Worm (Caenorhabditis elegans) whole organism, L3 larva: ENCODE data around the gene F02H6.2.

Source experiments
- R02D3.7 ChIP-seq: fragments of 150-350 bp; optimal IDR thresholded peaks from 2 replicates; lab custom pipeline; 2014; ENCODE audit warnings: missing biosample characterization, missing genetic modification characterization
- ZK546.5 ChIP-seq: sonication (generic microtip); optimal IDR thresholded peaks from 2 replicates; lab custom pipeline; 2017; ENCODE audit warnings: missing biosample characterization, missing genetic modification characterization
- aly-2 ChIP-seq: fragments of 150-350 bp; optimal IDR thresholded peaks from 2 replicates; lab custom pipeline; 2014; ENCODE audit warnings: missing biosample characterization, missing genetic modification characterization
- ama-1 ChIP-seq: fragments of 150-350 bp; optimal IDR thresholded peaks from 2 replicates; lab custom pipeline; 2018
- ceh-28 ChIP-seq: fragments of 150-350 bp; optimal IDR thresholded peaks from 2 replicates; lab custom pipeline; 2014; ENCODE audit warnings: missing biosample characterization, missing genetic modification reagents, missing genetic modification characterization
- ceh-82 ChIP-seq: fragments of 150-350 bp; optimal IDR thresholded peaks from 2 replicates; lab custom pipeline; 2014; ENCODE audit warnings: missing biosample characterization, missing genetic modification characterization
- ceh-9 ChIP-seq: sonication (generic microtip); optimal IDR thresholded peaks from 2 replicates; lab custom pipeline; 2018; ENCODE audit warnings: missing biosample characterization, missing genetic modification characterization
- daf-12 ChIP-seq: fragments of 150-350 bp; optimal IDR thresholded peaks from 2 replicates; lab custom pipeline; 2014; ENCODE audit warnings: missing biosample characterization, missing genetic modification reagents, missing genetic modification characterization
- egl-27 ChIP-seq: sonication (generic microtip); optimal IDR thresholded peaks from 4 replicates; lab custom pipeline; 2017; ENCODE audit warnings: missing biosample characterization, missing genetic modification reagents, missing genetic modification characterization
- elt-1 ChIP-seq: fragments of 150-350 bp; optimal IDR thresholded peaks from 2 replicates; lab custom pipeline; 2014; ENCODE audit warnings: missing biosample characterization, missing genetic modification characterization
- elt-3 ChIP-seq, 3 experiments: fragments of 150-350 bp in 1 of 3; sonication (generic microtip) in 2 of 3; optimal IDR thresholded peaks; 2 replicates in 2 of 3; 4 replicates in 1 of 3; lab custom pipeline; 2014 to 2017; ENCODE audit warnings: missing biosample characterization in 3 of 3, missing genetic modification characterization in 3 of 3
- fkh-10 ChIP-seq: sonication (generic microtip); optimal IDR thresholded peaks from 2 replicates; lab custom pipeline; 2017; ENCODE audit warnings: missing biosample characterization, missing genetic modification reagents, missing genetic modification characterization
- fkh-2 ChIP-seq: fragments of 150-350 bp; optimal IDR thresholded peaks from 2 replicates; lab custom pipeline; 2014; ENCODE audit warnings: missing biosample characterization, missing genetic modification reagents, missing genetic modification characterization
- fos-1 ChIP-seq: fragments of 150-350 bp; optimal IDR thresholded peaks from 2 replicates; lab custom pipeline; 2014; ENCODE audit warnings: missing biosample characterization, missing genetic modification characterization
- jun-1 ChIP-seq: fragments of 150-350 bp; optimal IDR thresholded peaks from 2 replicates; lab custom pipeline; 2014; ENCODE audit warnings: missing biosample characterization, missing genetic modification reagents, missing genetic modification characterization
- lin-15B ChIP-seq: fragments of 150-350 bp; optimal IDR thresholded peaks from 2 replicates; lab custom pipeline; 2014; ENCODE audit warnings: missing biosample characterization, missing genetic modification characterization
- lsy-12 ChIP-seq: sonication (generic microtip); optimal IDR thresholded peaks from 2 replicates; lab custom pipeline; 2016; ENCODE audit warnings: mild to moderate bottlenecking, missing genetic modification characterization, missing compliant biosample characterization
- mdl-1 ChIP-seq: fragments of 150-350 bp; optimal IDR thresholded peaks from 2 replicates; lab custom pipeline; 2014; ENCODE audit warnings: missing biosample characterization, missing genetic modification characterization
- mml-1 ChIP-seq: fragments of 150-350 bp; sonication (generic microtip); optimal IDR thresholded peaks from 3 replicates; lab custom pipeline; 2014; ENCODE audit warnings: missing biosample characterization, missing genetic modification characterization
- nfya-1 ChIP-seq: sonication (generic microtip); optimal IDR thresholded peaks from 2 replicates; lab custom pipeline; 2017; ENCODE audit warnings: missing genetic modification characterization, mild to moderate bottlenecking, missing compliant biosample characterization, antibody characterized with exemption, moderate library complexity; ENCODE audit not compliant: insufficient read depth
- nhr-12 ChIP-seq: fragments of 150-350 bp; optimal IDR thresholded peaks from 2 replicates; lab custom pipeline; 2014; ENCODE audit warnings: missing biosample characterization, missing genetic modification characterization
- nhr-237 ChIP-seq: fragments of 150-350 bp; optimal IDR thresholded peaks from 2 replicates; lab custom pipeline; 2014; ENCODE audit warnings: missing biosample characterization, missing genetic modification characterization
- nhr-43 ChIP-seq: sonication (generic microtip); optimal IDR thresholded peaks from 2 replicates; lab custom pipeline; 2016; ENCODE audit warnings: mild to moderate bottlenecking, missing genetic modification characterization, missing compliant biosample characterization; ENCODE audit not compliant: poor library complexity, severe bottlenecking
- nhr-67 ChIP-seq: fragments of 150-350 bp; optimal IDR thresholded peaks from 2 replicates; lab custom pipeline; 2014; ENCODE audit warnings: missing biosample characterization, missing genetic modification characterization
- nhr-76 ChIP-seq: fragments of 150-350 bp; sonication (generic microtip); optimal IDR thresholded peaks from 5 replicates; lab custom pipeline; 2014; ENCODE audit warnings: missing biosample characterization, missing genetic modification characterization
- nhr-77 ChIP-seq: fragments of 150-350 bp; optimal IDR thresholded peaks from 2 replicates; lab custom pipeline; 2014; ENCODE audit warnings: missing biosample characterization, missing genetic modification characterization
- pqm-1 ChIP-seq: fragments of 150-350 bp; optimal IDR thresholded peaks from 2 replicates; lab custom pipeline; 2017; ENCODE audit warnings: missing biosample characterization, missing genetic modification characterization, inconsistent platforms
- skn-1 ChIP-seq: fragments of 150-350 bp; optimal IDR thresholded peaks from 2 replicates; lab custom pipeline; 2014; ENCODE audit warnings: missing biosample characterization, missing genetic modification characterization
- snpc-4 ChIP-seq: fragments of 150-350 bp; optimal IDR thresholded peaks from 2 replicates; lab custom pipeline; 2014; ENCODE audit warnings: missing biosample characterization, missing genetic modification characterization
- tbx-2 ChIP-seq: sonication (generic microtip); optimal IDR thresholded peaks from 2 replicates; lab custom pipeline; 2016; ENCODE audit warnings: mild to moderate bottlenecking, missing genetic modification characterization, missing compliant biosample characterization
- unc-39 ChIP-seq: sonication (generic microtip); optimal IDR thresholded peaks from 4 replicates; lab custom pipeline; 2017; ENCODE audit warnings: missing biosample characterization, missing genetic modification characterization
- unc-62 ChIP-seq: fragments of 150-350 bp; sonication (generic microtip); optimal IDR thresholded peaks from 4 replicates; lab custom pipeline; 2014; ENCODE audit warnings: missing biosample characterization, missing genetic modification reagents, missing genetic modification characterization
- ztf-4 ChIP-seq: fragments of 150-350 bp; optimal IDR thresholded peaks from 2 replicates; lab custom pipeline; 2014; ENCODE audit warnings: missing biosample characterization, missing genetic modification characterization

The F02H6.2 gene

ce11 chrIV:14165476-14165875, 30.8 kb upstream of the F02H6.2 start, which contains the start of gene R05A10.6:
R05A10.6 (plus strand) TSS chrIV:14165776.
- no peak for TF ChIP-seq ceh-82 (tag; lab: Kevin White, UChicago)
- TF ChIP-seq nhr-67 (tag; lab: Kevin White, UChicago): no peak
- no peak for TF ChIP-seq pqm-1
- no peak for TF ChIP-seq fos-1 (tag; lab: Kevin White, UChicago)
- TF ChIP-seq elt-3 (tag; optimal IDR thresholded peaks at IDR 0.05; lab: Kevin White, UChicago): no peak
- TF ChIP-seq skn-1 (tag; lab: Kevin White, UChicago): no peak

DNA sequence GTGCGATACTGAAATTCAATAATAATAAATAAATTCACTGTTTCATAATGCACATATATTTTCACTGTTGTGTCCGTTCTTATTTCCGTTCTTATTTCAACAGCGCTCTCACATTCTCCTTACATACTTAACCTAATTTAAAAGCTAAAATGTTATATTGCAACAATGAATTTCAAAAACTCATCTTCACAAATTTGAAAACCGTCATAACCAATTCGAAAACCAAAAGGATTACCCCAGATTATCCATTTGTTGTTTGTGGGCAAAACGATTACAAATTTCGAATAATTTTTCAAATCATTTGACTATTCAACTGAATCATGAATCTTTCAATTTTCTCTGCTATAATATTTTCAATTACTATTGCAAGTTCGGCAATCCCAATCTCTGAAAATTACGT, 24.1 kb upstream of the F02H6.2 start, which contains the start of gene R05A10.4:
Gene R05A10.4 (plus strand): TSS at position 301 of the 400 bp plus-strand sequence.
- TF ChIP-seq lsy-12 (tag; lab: Kevin White, UChicago) (no peak), ceh-28 (tag; lab: Kevin White, UChicago) (no peak), elt-1 (tag; lab: Kevin White, UChicago) (no peak), snpc-4 (tag; lab: Kevin White, UChicago) (no peak), nhr-43 (no peak), elt-3 (tag; optimal IDR thresholded peaks at IDR 0.05; lab: Kevin White, UChicago) (no peak), daf-12 (tag; lab: Kevin White, UChicago) (no peak), nfya-1 (tag; lab: Kevin White, UChicago) (no peak), nhr-76 (tag; lab: Kevin White, UChicago) (no peak), unc-62 (GFP tag; lab: Kevin White, UChicago) (no peak), unc-39 (no peak)

- no peak for TF ChIP-seq elt-3 (tag; optimal IDR thresholded peaks at IDR 0.05; lab: Kevin White, UChicago)
- TF ChIP-seq mdl-1 (tag; lab: Kevin White, UChicago): no peak
- no peak for TF ChIP-seq nhr-67 (tag; lab: Kevin White, UChicago)
- no peak for TF ChIP-seq aly-2 (tag; lab: Kevin White, UChicago)
- TF ChIP-seq tbx-2: no peak
- TF ChIP-seq nhr-77 (tag; lab: Kevin White, UChicago): no peak
- TF ChIP-seq ceh-28 (tag; lab: Kevin White, UChicago): no peak
Observed at ce11 chrIV:14176373-14176772, 19.9 kb upstream of the F02H6.2 start, which contains the start of gene R05A10.3. R05A10.3 (minus strand) TSS chrIV:14176473.

DNA sequence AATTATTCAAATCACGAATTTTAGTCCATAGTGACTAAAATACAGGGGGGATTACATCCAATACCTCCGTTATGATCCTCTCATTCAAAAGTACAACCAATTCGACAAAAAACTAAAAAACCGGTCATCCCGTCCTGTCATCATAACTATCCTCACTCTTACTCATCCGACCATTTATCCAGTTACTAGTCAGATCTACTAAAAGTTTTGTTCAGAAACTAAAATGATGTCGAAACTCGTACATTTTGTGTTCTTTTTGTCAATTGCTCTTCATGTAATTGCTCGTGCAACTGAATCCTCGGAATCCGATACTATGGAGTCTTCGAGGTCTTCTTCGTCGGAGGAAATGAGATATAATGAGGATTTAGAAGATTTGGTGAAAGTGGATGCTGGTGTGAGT, 19.2 kb upstream of the F02H6.2 start, which contains the start of gene R05A10.2:
Gene R05A10.2 (plus strand): TSS at position 214 of the 400 bp plus-strand sequence.
- TF ChIP-seq ceh-9 (tag; lab: Kevin White, UChicago): no peak
- TF ChIP-seq elt-1 (tag; lab: Kevin White, UChicago): no peak
- TF ChIP-seq pqm-1: no peak
- TF ChIP-seq elt-3 (tag; optimal IDR thresholded peaks at IDR 0.05; lab: Kevin White, UChicago): no peak
- no peak for TF ChIP-seq fos-1 (tag; lab: Kevin White, UChicago)
- no peak for TF ChIP-seq nhr-237 (tag; lab: Kevin White, UChicago)
- no peak for TF ChIP-seq nhr-67 (tag; lab: Kevin White, UChicago)
- TF ChIP-seq nhr-12 (tag; lab: Kevin White, UChicago): no peak
- TF ChIP-seq fkh-2 (tag; lab: Kevin White, UChicago): no peak
- TF ChIP-seq fkh-10: no peak
- no peak for TF ChIP-seq mdl-1 (tag; lab: Kevin White, UChicago)

DNA sequence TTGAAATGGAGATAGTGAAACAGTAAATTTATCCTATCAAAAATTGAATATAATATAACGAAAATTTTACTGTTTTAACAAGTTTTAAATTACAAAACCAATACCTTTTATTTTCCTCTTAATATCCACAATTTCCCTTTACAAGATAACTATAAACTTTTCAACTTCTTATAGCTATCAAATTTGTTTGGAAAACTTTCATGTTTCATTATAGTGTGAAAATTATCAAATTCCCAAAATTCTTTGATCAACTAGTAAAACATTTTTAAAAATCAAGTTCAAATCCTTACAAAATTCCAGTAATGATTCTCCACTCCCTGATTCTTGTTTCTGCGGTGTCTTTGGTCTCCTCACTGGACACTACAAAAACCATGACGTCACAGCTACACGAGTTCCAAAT, 14.2 kb upstream of the F02H6.2 start, which contains the start of gene R05A10.1:
Gene R05A10.1 (plus strand): TSS at position 301 of the 400 bp plus-strand sequence.
- TF ChIP-seq nhr-12 (tag; lab: Kevin White, UChicago) (no peak), ztf-4 (tag; lab: Kevin White, UChicago) (no peak), nhr-67 (tag; lab: Kevin White, UChicago) (no peak), lin-15B (tag; lab: Kevin White, UChicago) (no peak), elt-1 (tag; lab: Kevin White, UChicago) (no peak), R02D3.7 (tag; lab: Kevin White, UChicago) (no peak), jun-1 (tag; lab: Kevin White, UChicago) (no peak), ZK546.5 (tag; lab: Kevin White, UChicago) (no peak), unc-39 (no peak), mml-1 (tag; lab: Kevin White, UChicago) (no peak), fos-1 (tag; lab: Kevin White, UChicago) (no peak), egl-27 (no peak), mdl-1 (tag; lab: Kevin White, UChicago) (no peak), nhr-77 (tag; lab: Kevin White, UChicago) (no peak), ama-1 (lab: Kevin White, UChicago) (no peak), ceh-28 (tag; lab: Kevin White, UChicago) (no peak), daf-12 (tag; lab: Kevin White, UChicago) (no peak), nhr-43 (no peak)
